Fruit fly (Drosophila melanogaster): ENCODE data around the gene simj.

dm6 chr3L:10732032-10732431 is 67.5 kb downstream of the simj start:
- TF ChIP-seq insv (optimal IDR thresholded peaks at IDR 0.05) (no peak), ttk (optimal IDR thresholded peaks at IDR 0.05) (no peak), Myc (optimal IDR thresholded peaks at IDR 0.05) (no peak), psq (optimal IDR thresholded peaks at IDR 0.05) (no peak)
